Fruit fly (Drosophila melanogaster) whole organism, wandering third instar larva: ENCODE results near the gene D.

Experiments used
- h ChIP-seq: fragments of 200-800 bp; sonication (Bioruptor generic); optimal IDR thresholded peaks from 3 replicates; lab custom pipeline; 2016; ENCODE audit warnings: missing biosample characterization, mild to moderate bottlenecking, missing genetic modification characterization
- usp ChIP-seq: fragments of >200 bp; optimal IDR thresholded peaks from 2 replicates; lab custom pipeline; 2017; ENCODE audit warnings: missing biosample characterization, missing genetic modification characterization

DNA sequence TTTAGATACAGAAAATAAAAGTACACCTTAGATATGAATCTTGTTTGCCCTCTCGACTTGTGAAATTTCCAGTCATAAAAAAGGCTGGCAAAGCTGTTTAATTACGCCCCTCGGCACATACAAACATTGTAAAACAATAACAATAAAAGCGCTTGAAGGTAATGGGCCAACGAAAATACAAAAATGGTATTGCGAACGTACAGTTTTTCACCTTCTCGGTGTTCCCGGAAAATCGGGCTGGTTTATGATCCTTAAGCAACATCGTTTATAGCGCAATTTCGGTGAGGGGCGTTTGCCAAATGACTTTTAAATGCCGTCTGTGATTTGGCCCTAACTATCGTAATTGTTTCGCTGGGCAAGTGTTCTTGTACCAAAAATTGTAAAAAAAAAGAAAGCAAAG is 6.6 kb upstream of the D start:
- TF ChIP-seq h (GFP tag; lab: Kevin White, UChicago) (no peak), usp (no peak)
